Worm (Caenorhabditis elegans) whole organism, young adult: ENCODE measurements around the gene ZK809.1.

Experiments used
- B0019.2 ChIP-seq: fragments of 200-800 bp; sonication (Bioruptor generic); conservative IDR thresholded peaks from 2 replicates; pipeline ENCODE4 v1.3.6; 2022; ENCODE audit warnings: missing genetic modification reagents, missing genetic modification characterization, missing compliant biosample characterization
- F22D6.2 ChIP-seq: sonication (generic microtip); optimal IDR thresholded peaks from 2 replicates; lab custom pipeline; 2016; ENCODE audit warnings: mild to moderate bottlenecking, missing genetic modification characterization, missing compliant biosample characterization
- Y67H2A.10 ChIP-seq: fragments of 200-800 bp; sonication (Bioruptor generic); conservative IDR thresholded peaks from 2 replicates; pipeline ENCODE4 v1.3.6; 2022; ENCODE audit warnings: missing genetic modification reagents, missing genetic modification characterization, missing compliant biosample characterization
- efl-1 ChIP-seq: fragments of 150-350 bp; optimal IDR thresholded peaks from 2 replicates; lab custom pipeline; 2014; ENCODE audit warnings: missing biosample characterization, missing genetic modification reagents, missing genetic modification characterization
- ets-4 ChIP-seq: fragments of 200-800 bp; sonication (Bioruptor generic); optimal IDR thresholded peaks from 2 replicates; lab custom pipeline; 2018; ENCODE audit warnings: mild to moderate bottlenecking, missing genetic modification characterization, missing compliant biosample characterization
- fkh-3 ChIP-seq: sonication (generic microtip); optimal IDR thresholded peaks from 2 replicates; lab custom pipeline; 2016; ENCODE audit warnings: mild to moderate bottlenecking, missing genetic modification characterization, missing compliant biosample characterization
- him-1 ChIP-seq: sonication (generic microtip); optimal IDR thresholded peaks from 2 replicates; lab custom pipeline; 2016; ENCODE audit warnings: missing genotype, missing genetic modification reagents, missing genetic modification characterization, missing compliant biosample characterization
- lsy-27 ChIP-seq: sonication (generic microtip); optimal IDR thresholded peaks from 2 replicates; lab custom pipeline; 2017; ENCODE audit warnings: missing genetic modification characterization, mild to moderate bottlenecking, missing compliant biosample characterization, antibody characterized with exemption, missing genotype, borderline replicate concordance; ENCODE audit not compliant: insufficient read depth
- madf-10 ChIP-seq: sonication (generic microtip); optimal IDR thresholded peaks from 2 replicates; lab custom pipeline; 2016; ENCODE audit warnings: mild to moderate bottlenecking, missing genetic modification characterization, missing compliant biosample characterization
- madf-8 ChIP-seq: fragments of 200-800 bp; sonication (Bioruptor generic); conservative IDR thresholded peaks from 2 replicates; pipeline ENCODE4 v1.3.6; 2022; ENCODE audit warnings: missing genetic modification reagents, missing genetic modification characterization, missing compliant biosample characterization
- mxl-1 ChIP-seq: sonication (generic microtip); optimal IDR thresholded peaks from 2 replicates; lab custom pipeline; 2016; ENCODE audit warnings: missing genetic modification characterization, missing compliant biosample characterization
- sea-2 ChIP-seq: fragments of 200-800 bp; sonication (Bioruptor generic); IDR thresholded peaks from 2 replicates; pipeline ENCODE4 v1.3.6; 2022; ENCODE audit warnings: missing genetic modification characterization, missing compliant biosample characterization

DNA sequence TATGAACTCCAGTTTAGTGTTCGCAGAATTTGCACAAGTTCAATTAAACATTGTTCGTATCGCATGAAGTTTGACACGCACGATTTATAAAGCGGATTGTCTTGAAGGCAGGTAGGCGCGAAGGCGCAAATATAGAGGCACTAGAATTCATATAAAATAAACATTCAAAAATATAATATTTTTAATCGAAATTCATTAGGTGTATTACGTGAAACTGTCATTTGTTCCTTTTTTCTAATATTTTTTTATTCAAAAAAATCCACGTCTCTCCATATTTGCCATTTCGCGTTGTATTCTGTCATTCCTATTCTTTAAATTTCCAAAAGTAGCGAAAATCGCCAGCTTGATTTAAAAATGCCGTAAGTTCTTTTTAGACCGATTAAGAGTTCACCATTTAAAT is at the start of gene ZK809.1:
- TF ChIP-seq Y67H2A.10 (GFP tag; lab: Robert Waterston, UW) (no peak), B0019.2 (no peak), lsy-27 (tag; lab: Kevin White, UChicago) (no peak), efl-1 (GFP tag; lab: Kevin White, UChicago) (no peak), fkh-3 (tag; lab: Kevin White, UChicago) (no peak), madf-8 (GFP tag; lab: Robert Waterston, UW) (no peak), madf-10 (tag; lab: Kevin White, UChicago) (no peak), ets-4 (GFP tag; lab: Kevin White, UChicago) (no peak), sea-2 (no peak), him-1 (tag; lab: Kevin White, UChicago) (no peak), F22D6.2 (tag; lab: Kevin White, UChicago) (no peak), mxl-1 (tag; lab: Kevin White, UChicago) (no peak)
